Worm (Caenorhabditis elegans) whole organism, L3 larva: ENCODE results near the gene sre-27.
A peak's percentile ranks its signal among the peaks of the same experiment; 100 is the strongest.

Experiments
- R02D3.7 ChIP-seq: fragments of 150-350 bp; optimal IDR thresholded peaks from 2 replicates; lab custom pipeline; 2014; ENCODE audit warnings: missing biosample characterization, missing genetic modification characterization
- ZK546.5 ChIP-seq: sonication (generic microtip); optimal IDR thresholded peaks from 2 replicates; lab custom pipeline; 2017; ENCODE audit warnings: missing biosample characterization, missing genetic modification characterization
- aly-2 ChIP-seq: fragments of 150-350 bp; optimal IDR thresholded peaks from 2 replicates; lab custom pipeline; 2014; ENCODE audit warnings: missing biosample characterization, missing genetic modification characterization
- ceh-16 ChIP-seq: sonication (generic microtip); optimal IDR thresholded peaks from 2 replicates; lab custom pipeline; 2017; ENCODE audit warnings: missing biosample characterization, missing genetic modification characterization
- ceh-28 ChIP-seq: fragments of 150-350 bp; optimal IDR thresholded peaks from 2 replicates; lab custom pipeline; 2014; ENCODE audit warnings: missing biosample characterization, missing genetic modification reagents, missing genetic modification characterization
- ceh-82 ChIP-seq: fragments of 150-350 bp; optimal IDR thresholded peaks from 2 replicates; lab custom pipeline; 2014; ENCODE audit warnings: missing biosample characterization, missing genetic modification characterization
- egl-5 ChIP-seq: fragments of 150-350 bp; optimal IDR thresholded peaks from 2 replicates; lab custom pipeline; 2017; ENCODE audit warnings: missing biosample characterization, missing genetic modification reagents, missing genetic modification characterization, inconsistent platforms
- elt-1 ChIP-seq: fragments of 150-350 bp; optimal IDR thresholded peaks from 2 replicates; lab custom pipeline; 2014; ENCODE audit warnings: missing biosample characterization, missing genetic modification characterization
- elt-2 ChIP-seq: sonication (generic microtip); optimal IDR thresholded peaks from 2 replicates; lab custom pipeline; 2016; ENCODE audit warnings: missing genetic modification reagents, mild to moderate bottlenecking, missing genetic modification characterization, missing compliant biosample characterization
- elt-3 ChIP-seq, 3 experiments: fragments of 150-350 bp in 1 of 3; sonication (generic microtip) in 2 of 3; optimal IDR thresholded peaks; 2 replicates in 2 of 3; 4 replicates in 1 of 3; lab custom pipeline; 2014 to 2017; ENCODE audit warnings: missing biosample characterization in 3 of 3, missing genetic modification characterization in 3 of 3
- eor-1 ChIP-seq, 2 experiments: fragments of 150-350 bp; optimal IDR thresholded peaks; 2 replicates each; lab custom pipeline; 2014 to 2018; ENCODE audit warnings: missing biosample characterization in 2 of 2, missing genetic modification characterization in 2 of 2
- fkh-10 ChIP-seq: sonication (generic microtip); optimal IDR thresholded peaks from 2 replicates; lab custom pipeline; 2017; ENCODE audit warnings: missing biosample characterization, missing genetic modification reagents, missing genetic modification characterization
- jun-1 ChIP-seq: fragments of 150-350 bp; optimal IDR thresholded peaks from 2 replicates; lab custom pipeline; 2014; ENCODE audit warnings: missing biosample characterization, missing genetic modification reagents, missing genetic modification characterization
- lin-39 ChIP-seq: fragments of 150-350 bp; optimal IDR thresholded peaks from 2 replicates; lab custom pipeline; 2018; ENCODE audit warnings: missing biosample characterization, missing genetic modification reagents, missing genetic modification characterization
- mdl-1 ChIP-seq: fragments of 150-350 bp; optimal IDR thresholded peaks from 2 replicates; lab custom pipeline; 2014; ENCODE audit warnings: missing biosample characterization, missing genetic modification characterization
- mml-1 ChIP-seq: fragments of 150-350 bp; sonication (generic microtip); optimal IDR thresholded peaks from 3 replicates; lab custom pipeline; 2014; ENCODE audit warnings: missing biosample characterization, missing genetic modification characterization
- nfya-1 ChIP-seq: sonication (generic microtip); optimal IDR thresholded peaks from 2 replicates; lab custom pipeline; 2017; ENCODE audit warnings: missing genetic modification characterization, mild to moderate bottlenecking, missing compliant biosample characterization, antibody characterized with exemption, moderate library complexity; ENCODE audit not compliant: insufficient read depth
- nhr-11 ChIP-seq: fragments of 150-350 bp; optimal IDR thresholded peaks from 2 replicates; lab custom pipeline; 2014; ENCODE audit warnings: missing biosample characterization, missing genetic modification characterization
- nhr-12 ChIP-seq: fragments of 150-350 bp; optimal IDR thresholded peaks from 2 replicates; lab custom pipeline; 2014; ENCODE audit warnings: missing biosample characterization, missing genetic modification characterization
- nhr-28 ChIP-seq: fragments of 150-350 bp; optimal IDR thresholded peaks from 2 replicates; lab custom pipeline; 2014; ENCODE audit warnings: missing biosample characterization, missing genetic modification characterization
- nhr-43 ChIP-seq: sonication (generic microtip); optimal IDR thresholded peaks from 2 replicates; lab custom pipeline; 2016; ENCODE audit warnings: mild to moderate bottlenecking, missing genetic modification characterization, missing compliant biosample characterization; ENCODE audit not compliant: poor library complexity, severe bottlenecking
- nhr-67 ChIP-seq: fragments of 150-350 bp; optimal IDR thresholded peaks from 2 replicates; lab custom pipeline; 2014; ENCODE audit warnings: missing biosample characterization, missing genetic modification characterization
- nhr-76 ChIP-seq: fragments of 150-350 bp; sonication (generic microtip); optimal IDR thresholded peaks from 5 replicates; lab custom pipeline; 2014; ENCODE audit warnings: missing biosample characterization, missing genetic modification characterization
- pha-4 ChIP-seq: fragments of 150-350 bp; optimal IDR thresholded peaks from 2 replicates; lab custom pipeline; 2014; ENCODE audit warnings: missing biosample characterization, missing genetic modification reagents, missing genetic modification characterization
- pqm-1 ChIP-seq: fragments of 150-350 bp; optimal IDR thresholded peaks from 2 replicates; lab custom pipeline; 2017; ENCODE audit warnings: missing biosample characterization, missing genetic modification characterization, inconsistent platforms
- sea-2 ChIP-seq: fragments of 150-350 bp; sonication (generic microtip); optimal IDR thresholded peaks from 4 replicates; lab custom pipeline; 2014; ENCODE audit warnings: missing biosample characterization, missing genetic modification reagents, missing genetic modification characterization
- snpc-4 ChIP-seq: fragments of 150-350 bp; optimal IDR thresholded peaks from 2 replicates; lab custom pipeline; 2014; ENCODE audit warnings: missing biosample characterization, missing genetic modification characterization
- tbx-2 ChIP-seq: sonication (generic microtip); optimal IDR thresholded peaks from 2 replicates; lab custom pipeline; 2016; ENCODE audit warnings: mild to moderate bottlenecking, missing genetic modification characterization, missing compliant biosample characterization
- unc-62 ChIP-seq: fragments of 150-350 bp; sonication (generic microtip); optimal IDR thresholded peaks from 4 replicates; lab custom pipeline; 2014; ENCODE audit warnings: missing biosample characterization, missing genetic modification reagents, missing genetic modification characterization
- zag-1 ChIP-seq: fragments of 150-350 bp; optimal IDR thresholded peaks from 2 replicates; lab custom pipeline; 2014; ENCODE audit warnings: missing biosample characterization, missing genetic modification characterization
- ztf-11 ChIP-seq: fragments of 150-350 bp; optimal IDR thresholded peaks from 2 replicates; lab custom pipeline; 2014; ENCODE audit warnings: missing biosample characterization, missing genetic modification characterization
- ztf-4 ChIP-seq: fragments of 150-350 bp; optimal IDR thresholded peaks from 2 replicates; lab custom pipeline; 2014; ENCODE audit warnings: missing biosample characterization, missing genetic modification characterization

sre-27 gene

ce11 chrII:12435202-12435872, 17.9 kb upstream of the sre-27 start:
- TF ChIP-seq ztf-4 (tag; lab: Kevin White, UChicago) = no peak
- TF ChIP-seq pqm-1 (tag; lab: Kevin White, UChicago) = no peak
- no peak for TF ChIP-seq lin-39 (tag; lab: Kevin White, UChicago)
- no peak for TF ChIP-seq nhr-28 (tag; lab: Kevin White, UChicago)
- no peak for TF ChIP-seq R02D3.7 (tag; lab: Kevin White, UChicago)
- no peak for TF ChIP-seq nhr-12 (tag; lab: Kevin White, UChicago)
- TF ChIP-seq sea-2 (GFP tag; lab: Kevin White, UChicago) = no peak
- no peak for TF ChIP-seq nhr-43 (tag; lab: Kevin White, UChicago)
- no peak for TF ChIP-seq tbx-2 (tag; lab: Kevin White, UChicago)
- TF ChIP-seq nfya-1 (tag; lab: Kevin White, UChicago) = no peak
- TF ChIP-seq ceh-28 (tag; lab: Kevin White, UChicago) = no peak
- no peak for TF ChIP-seq mdl-1 (tag; lab: Kevin White, UChicago)

- TF ChIP-seq nfya-1 (tag; lab: Kevin White, UChicago) (no peak), mdl-1 (tag; lab: Kevin White, UChicago) (no peak), elt-1 (no peak), fkh-10 (GFP tag; lab: Kevin White, UChicago) (no peak), elt-3 (tag; optimal IDR thresholded peaks at IDR 0.05; lab: Kevin White, UChicago) (no peak), egl-5 (tag; lab: Kevin White, UChicago) (no peak), ceh-16 (tag; lab: Kevin White, UChicago) (no peak), nhr-11 (tag; lab: Kevin White, UChicago) (no peak), eor-1 (tag; optimal IDR thresholded peaks at IDR 0.05; lab: Kevin White, UChicago) (no peak), nhr-76 (tag; lab: Kevin White, UChicago) (no peak), snpc-4 (tag; lab: Kevin White, UChicago) (no peak), nhr-67 (tag; lab: Kevin White, UChicago) (no peak), pha-4 (tag; lab: Kevin White, UChicago) (no peak), aly-2 (no peak)
Observed at ce11 chrII:12432356-12432755, 14.9 kb upstream of the sre-27 start, which contains the start of gene dct-12. dct-12 (minus strand) TSS chrII:12432456.

ce11 chrII:12429743-12430142, 12.3 kb upstream of the sre-27 start, which contains the start of gene Y57A10C.8:
Y57A10C.8 (minus strand) TSS chrII:12429843.
- TF ChIP-seq elt-3 (tag; optimal IDR thresholded peaks at IDR 0.05; lab: Kevin White, UChicago) = no peak

ce11 chrII:12425644-12426222, 8.3 kb upstream of the sre-27 start, which contains the start of gene daf-22:
daf-22 (minus strand) TSS chrII:12425694.
- TF ChIP-seq pha-4 (tag; lab: Kevin White, UChicago) = peak; percentile 37
- no peak for TF ChIP-seq sea-2 (GFP tag; lab: Kevin White, UChicago)
- peak; percentile 49 for TF ChIP-seq jun-1 (tag; lab: Kevin White, UChicago)
- peak; percentile 98 for TF ChIP-seq elt-2 (tag; lab: Kevin White, UChicago)
- peak; percentile 19 for TF ChIP-seq nfya-1 (tag; lab: Kevin White, UChicago)
- no peak for TF ChIP-seq nhr-76 (tag; lab: Kevin White, UChicago)
- TF ChIP-seq pqm-1 (tag; lab: Kevin White, UChicago) = peak; percentile 93
- TF ChIP-seq, all 47 proteins: peak for 5

- TF ChIP-seq nhr-12 (tag; lab: Kevin White, UChicago) (no peak), unc-62 (no peak), nhr-11 (tag; lab: Kevin White, UChicago) (no peak), ceh-82 (tag; lab: Kevin White, UChicago) (no peak), nhr-67 (tag; lab: Kevin White, UChicago) (no peak), zag-1 (tag; lab: Kevin White, UChicago) (no peak), aly-2 (no peak), nhr-76 (tag; lab: Kevin White, UChicago) (no peak), lin-39 (tag; lab: Kevin White, UChicago) (no peak), tbx-2 (tag; lab: Kevin White, UChicago) (no peak), pqm-1 (tag; lab: Kevin White, UChicago) (no peak), R02D3.7 (tag; lab: Kevin White, UChicago) (no peak), mml-1 (tag; lab: Kevin White, UChicago) (no peak), ZK546.5 (tag; lab: Kevin White, UChicago) (no peak), ztf-11 (no peak)
Observed at ce11 chrII:12420486-12420885, 3.1 kb upstream of the sre-27 start, which contains the start of gene sre-26. sre-26 (minus strand) TSS chrII:12420586.
